Worm (Caenorhabditis elegans) whole organism, young adult: ENCODE results near the gene nhr-192.
A peak's percentile ranks its signal among the peaks of the same experiment; 100 is the strongest.

ENCODE experiments used
- B0261.1 ChIP-seq: sonication (generic microtip); optimal IDR thresholded peaks from 2 replicates; lab custom pipeline; 2016; ENCODE audit warnings: mild to moderate bottlenecking, missing genetic modification characterization, moderate library complexity, missing compliant biosample characterization
- C06A6.2 ChIP-seq: fragments of 200-800 bp; sonication (Bioruptor generic); conservative IDR thresholded peaks from 2 replicates; pipeline ENCODE4 v1.3.6; 2022; ENCODE audit warnings: missing genetic modification characterization, missing compliant biosample characterization
- C17E4.6 ChIP-seq: fragments of 200-800 bp; sonication (Bioruptor generic); IDR thresholded peaks from 2 replicates; pipeline ENCODE4 v1.3.6; 2022; ENCODE audit warnings: missing genetic modification reagents, missing genetic modification characterization, missing compliant biosample characterization
- D2030.7 ChIP-seq: fragments of 200-800 bp; sonication (Bioruptor generic); IDR thresholded peaks from 2 replicates; pipeline ENCODE4 v1.3.6; 2022; ENCODE audit warnings: missing genetic modification reagents, missing genetic modification characterization, missing compliant biosample characterization
- F22D6.2 ChIP-seq: sonication (generic microtip); optimal IDR thresholded peaks from 2 replicates; lab custom pipeline; 2016; ENCODE audit warnings: mild to moderate bottlenecking, missing genetic modification characterization, missing compliant biosample characterization
- F33H1.4 ChIP-seq: fragments of 200-800 bp; sonication (Bioruptor generic); IDR thresholded peaks from 2 replicates; pipeline ENCODE4 v1.3.6; 2022; ENCODE audit warnings: missing genetic modification reagents, missing genetic modification characterization, missing compliant biosample characterization
- K12H6.12 ChIP-seq: fragments of 200-800 bp; sonication (Bioruptor generic); optimal IDR thresholded peaks from 2 replicates; lab custom pipeline; 2018; ENCODE audit warnings: mild to moderate bottlenecking, missing genetic modification characterization, missing compliant biosample characterization
- T26A5.8 ChIP-seq: sonication (generic microtip); optimal IDR thresholded peaks from 2 replicates; lab custom pipeline; 2016; ENCODE audit warnings: missing genetic modification characterization, missing compliant biosample characterization
- Y56A3A.18 ChIP-seq: fragments of 200-800 bp; sonication (Bioruptor generic); IDR thresholded peaks from 2 replicates; pipeline ENCODE4 v1.3.6; 2022; ENCODE audit warnings: missing genetic modification reagents, missing genetic modification characterization, missing compliant biosample characterization
- cebp-1 ChIP-seq, 2 experiments: fragments of 200-800 bp in 1 of 2; sonication (Bioruptor generic) in 1 of 2; sonication (generic microtip) in 1 of 2; IDR thresholded peaks in 1 of 2; optimal IDR thresholded peaks in 1 of 2; 2 replicates each; pipeline versions ENCODE4 v1.3.6 to Lab custom; 2017 to 2022; ENCODE audit warnings: missing compliant biosample characterization in 2 of 2, missing genetic modification characterization in 2 of 2, mild to moderate bottlenecking in 1 of 2, missing genetic modification reagents in 1 of 2, moderate library complexity in 1 of 2
- ceh-100 ChIP-seq: fragments of 200-800 bp; sonication (Bioruptor generic); IDR thresholded peaks from 2 replicates; pipeline ENCODE4 v1.3.6; 2022; ENCODE audit warnings: missing genetic modification reagents, missing genetic modification characterization, missing compliant biosample characterization
- ceh-27 ChIP-seq: fragments of 200-800 bp; sonication (Bioruptor generic); optimal IDR thresholded peaks from 2 replicates; lab custom pipeline; 2018; ENCODE audit warnings: mild to moderate bottlenecking, missing genetic modification characterization, moderate library complexity, missing compliant biosample characterization
- ceh-79 ChIP-seq: sonication (generic microtip); optimal IDR thresholded peaks from 2 replicates; lab custom pipeline; 2017; ENCODE audit warnings: mild to moderate bottlenecking, missing genetic modification characterization, missing compliant biosample characterization
- egrh-3 ChIP-seq: fragments of 200-800 bp; sonication (Bioruptor generic); IDR thresholded peaks from 2 replicates; pipeline ENCODE4 v1.3.6; 2022; ENCODE audit warnings: missing genetic modification reagents, missing genetic modification characterization, missing compliant biosample characterization
- hmg-1.2 ChIP-seq: fragments of 200-800 bp; sonication (Bioruptor generic); IDR thresholded peaks from 2 replicates; pipeline ENCODE4 v1.3.6; 2022; ENCODE audit warnings: missing genetic modification reagents, missing genetic modification characterization, missing compliant biosample characterization
- lin-26 ChIP-seq: fragments of 200-800 bp; sonication (Bioruptor generic); IDR thresholded peaks from 2 replicates; pipeline ENCODE4 v1.3.6; 2022; ENCODE audit warnings: missing genetic modification reagents, missing genetic modification characterization, missing compliant biosample characterization
- lin-35 ChIP-seq, 3 experiments: fragments of 150-350 bp in 2 of 3; sonication (generic microtip) in 1 of 3; optimal IDR thresholded peaks; 2 replicates each; lab custom pipeline; 2014 to 2018; ENCODE audit warnings: missing biosample characterization in 3 of 3, missing genetic modification characterization in 3 of 3, missing genetic modification reagents in 3 of 3
- lin-40 ChIP-seq: sonication (generic microtip); optimal IDR thresholded peaks from 2 replicates; lab custom pipeline; 2016; ENCODE audit warnings: missing genetic modification characterization, mild to moderate bottlenecking, missing compliant biosample characterization, missing genotype, missing genetic modification reagents
- madf-6 ChIP-seq: fragments of 200-800 bp; sonication (Bioruptor generic); IDR thresholded peaks from 2 replicates; pipeline ENCODE4 v1.3.6; 2022; ENCODE audit warnings: missing genetic modification reagents, missing genetic modification characterization, missing compliant biosample characterization
- mcd-1 ChIP-seq: fragments of 200-800 bp; sonication (Bioruptor generic); IDR thresholded peaks from 2 replicates; pipeline ENCODE4 v1.3.6; 2022; ENCODE audit warnings: missing genetic modification reagents, missing genetic modification characterization, missing compliant biosample characterization
- mes-4 ChIP-seq: sonication (generic microtip); optimal IDR thresholded peaks from 2 replicates; lab custom pipeline; 2016; ENCODE audit warnings: missing genotype, missing genetic modification characterization, missing compliant biosample characterization
- nfyb-1 ChIP-seq: fragments of 200-800 bp; sonication (Bioruptor generic); IDR thresholded peaks from 2 replicates; pipeline ENCODE4 v1.3.6; 2022; ENCODE audit warnings: missing genetic modification reagents, missing genetic modification characterization, missing compliant biosample characterization
- nhr-120 ChIP-seq: fragments of 200-800 bp; sonication (Bioruptor generic); IDR thresholded peaks from 2 replicates; pipeline ENCODE4 v1.3.6; 2022; ENCODE audit warnings: missing genetic modification characterization, missing compliant biosample characterization
- nhr-27 ChIP-seq: fragments of 200-800 bp; sonication (Bioruptor generic); optimal IDR thresholded peaks from 2 replicates; lab custom pipeline; 2018; ENCODE audit warnings: mild to moderate bottlenecking, missing genetic modification characterization, moderate library complexity, missing compliant biosample characterization
- nhr-80 ChIP-seq: sonication (generic microtip); optimal IDR thresholded peaks from 2 replicates; lab custom pipeline; 2016; ENCODE audit warnings: missing genetic modification characterization, missing compliant biosample characterization
- snpc-4 ChIP-seq, 5 experiments: fragments of 150-350 bp in 1 of 5; sonication (generic microtip) in 4 of 5; optimal IDR thresholded peaks; 2 replicates each; lab custom pipeline; 2014 to 2018; ENCODE audit warnings: missing genetic modification characterization in 5 of 5, missing biosample characterization in 3 of 5, antibody characterized with exemption in 2 of 5, mild to moderate bottlenecking in 2 of 5, missing compliant biosample characterization in 2 of 5, missing genotype in 2 of 5, moderate library complexity in 2 of 5, missing genetic modification reagents in 1 of 5
- somi-1 ChIP-seq: fragments of 200-800 bp; sonication (Bioruptor generic); optimal IDR thresholded peaks from 2 replicates; lab custom pipeline; 2018; ENCODE audit warnings: mild to moderate bottlenecking, missing genetic modification characterization, missing compliant biosample characterization
- sptf-2 ChIP-seq: fragments of 200-800 bp; sonication (Bioruptor generic); optimal IDR thresholded peaks from 2 replicates; lab custom pipeline; 2018; ENCODE audit warnings: mild to moderate bottlenecking, missing genetic modification characterization, missing compliant biosample characterization
- tbp1 ChIP-seq: fragments of 200-800 bp; sonication (Bioruptor generic); optimal IDR thresholded peaks from 2 replicates; lab custom pipeline; 2018; ENCODE audit warnings: mild to moderate bottlenecking, missing genetic modification characterization, missing compliant biosample characterization
- unc-62 ChIP-seq: fragments of 150-350 bp; optimal IDR thresholded peaks from 2 replicates; lab custom pipeline; 2014; ENCODE audit warnings: missing biosample characterization, missing genetic modification reagents, missing genetic modification characterization
- zfh-2 ChIP-seq: fragments of 200-800 bp; sonication (Bioruptor generic); conservative IDR thresholded peaks from 2 replicates; pipeline ENCODE4 v1.3.6; 2022; ENCODE audit warnings: missing genetic modification reagents, missing genetic modification characterization, missing compliant biosample characterization
- ztf-26 ChIP-seq: sonication (generic microtip); optimal IDR thresholded peaks from 2 replicates; lab custom pipeline; 2017; ENCODE audit warnings: missing genetic modification characterization, missing compliant biosample characterization

The nhr-192 gene

DNA sequence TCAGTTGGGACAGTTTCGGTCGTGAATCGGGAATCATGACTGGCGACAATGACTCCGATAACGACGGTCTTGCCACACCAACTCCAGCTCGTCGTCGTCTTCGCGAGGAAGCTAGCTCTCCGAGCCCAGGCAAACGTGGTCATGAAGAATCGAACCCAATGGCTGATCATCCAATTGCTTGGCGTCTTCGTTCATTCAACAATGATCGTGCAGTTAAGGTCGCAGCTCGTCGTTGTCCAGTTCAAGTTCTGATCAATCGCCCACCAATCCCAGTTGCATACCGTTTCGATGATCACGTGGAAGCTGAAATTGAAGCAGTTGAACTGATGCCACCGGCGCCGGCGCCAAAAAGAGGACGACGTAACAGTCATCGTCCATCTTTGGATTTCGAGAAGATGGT lies 23.3 kb downstream of the nhr-192 start:
- TF ChIP-seq unc-62 (GFP tag; lab: Kevin White, UChicago) (no peak), mes-4 (tag; lab: Kevin White, UChicago) (no peak), madf-6 (GFP tag; lab: Robert Waterston, UW) (no peak), zfh-2 (GFP tag; lab: Robert Waterston, UW) (peak; percentile 57; the same call in 1 of the 2 replicates), F33H1.4 (no peak), C17E4.6 (GFP tag; lab: Robert Waterston, UW) (no peak), nhr-120 (GFP tag; lab: Robert Waterston, UW) (no peak), sptf-2 (GFP tag; lab: Kevin White, UChicago) (no peak)
- TF ChIP-seq, all 124 proteins: peak for 1

DNA sequence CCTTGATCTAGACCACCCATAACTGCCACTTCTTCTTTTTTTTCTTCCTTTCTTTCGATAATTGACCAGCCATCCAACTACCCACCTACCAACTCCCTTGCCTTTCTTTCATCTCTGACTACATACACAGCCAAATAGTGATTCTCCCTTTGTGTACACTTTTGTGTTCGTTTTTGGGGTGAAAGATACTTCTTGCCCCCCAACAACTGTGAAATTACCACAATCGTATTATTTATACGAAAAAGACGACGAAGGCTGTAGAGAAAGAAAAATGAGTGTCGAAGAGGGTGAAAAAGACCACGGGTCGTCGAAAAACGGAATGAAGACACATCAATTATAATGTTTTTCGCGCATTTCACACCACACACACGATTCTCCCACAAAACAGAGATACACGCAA lies 23.9 kb downstream of the nhr-192 start:
- no peak for TF ChIP-seq nhr-27 (tag; lab: Kevin White, UChicago)
- peak; percentile 4 for TF ChIP-seq ceh-27
- TF ChIP-seq nfyb-1 (GFP tag; lab: Robert Waterston, UW), result 0 out of 2 replicates have a peak, but pooled peaks have one; percentile 31
- no peak for TF ChIP-seq snpc-4 (GFP tag; optimal IDR thresholded peaks at IDR 0.05; lab: Kevin White, UChicago)
- TF ChIP-seq snpc-4 (tag; optimal IDR thresholded peaks at IDR 0.05; lab: Kevin White, UChicago), result no peak
- TF ChIP-seq F22D6.2, result no peak
- TF ChIP-seq D2030.7 (GFP tag; lab: Robert Waterston, UW), result 0 out of 2 replicates have a peak, but pooled peaks have one; percentile 10

DNA sequence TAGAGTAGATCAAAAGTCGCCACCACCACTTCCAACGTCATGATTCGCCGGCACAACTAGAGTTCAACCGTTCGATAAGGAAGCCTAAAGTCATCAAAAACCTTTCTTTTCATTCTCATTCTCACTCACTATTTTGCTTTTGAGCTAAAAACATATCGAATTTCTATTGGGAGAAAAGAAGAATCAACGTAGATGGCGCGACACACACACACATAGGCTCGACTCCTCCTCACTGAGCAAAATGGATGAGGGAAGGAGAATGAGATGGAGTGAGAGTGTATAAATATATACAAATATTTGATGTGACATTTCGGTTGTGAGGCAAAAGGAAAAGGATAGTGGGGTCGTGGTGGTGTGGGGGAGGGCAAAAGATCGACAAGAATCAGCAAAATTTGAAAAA lies 25.7 kb downstream of the nhr-192 start:
- TF ChIP-seq B0261.1 (tag; lab: Kevin White, UChicago), result no peak

DNA sequence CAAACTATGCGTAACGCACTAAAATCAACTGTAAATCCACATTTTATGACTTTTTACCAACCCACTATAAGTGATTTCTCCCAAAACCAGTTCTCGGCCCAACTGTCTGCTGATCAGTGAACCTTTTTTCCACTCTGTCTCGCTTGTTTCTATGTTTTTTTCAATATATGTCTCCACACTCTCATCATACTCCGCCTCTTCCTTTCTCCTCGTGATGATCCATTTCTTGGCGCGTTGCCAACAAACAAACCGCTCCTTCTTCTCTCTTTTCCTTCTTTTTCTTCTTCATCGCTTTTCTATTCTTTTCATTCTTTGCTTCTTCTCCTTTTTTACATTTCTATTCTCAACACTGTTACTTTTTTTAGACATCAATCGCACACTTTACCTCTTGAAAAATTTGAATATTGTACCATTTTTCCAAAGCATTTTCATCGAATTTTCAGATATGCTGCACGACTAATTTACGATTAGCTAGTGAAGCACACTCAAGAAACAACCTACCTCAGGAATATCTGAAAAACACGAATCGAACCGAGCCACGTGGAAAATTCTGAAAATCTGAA lies 27.1 kb downstream of the nhr-192 start, which contains the start of gene T06E8.8:
Gene T06E8.8, plus strand, starts transcription at position 513 of the 563 bp plus-strand sequence.
- peak; percentile 41; the same call in 1 of the 2 replicates for TF ChIP-seq hmg-1.2 (GFP tag; lab: Robert Waterston, UW)
- TF ChIP-seq nhr-80 (tag; lab: Kevin White, UChicago), result no peak
- TF ChIP-seq mcd-1 (GFP tag; lab: Robert Waterston, UW), result peak; percentile 28; the same call in 1 of the 2 replicates
- TF ChIP-seq ztf-26 (tag; lab: Kevin White, UChicago), result peak; percentile 53
- TF ChIP-seq Y56A3A.18 (GFP tag; lab: Robert Waterston, UW), result no peak
- peak; percentile 75 for TF ChIP-seq somi-1 (GFP tag; lab: Kevin White, UChicago)
- peak; percentile 61; the same call in 1 of the 2 replicates for TF ChIP-seq C06A6.2
- no peak for TF ChIP-seq T26A5.8 (tag; lab: Kevin White, UChicago)
- no peak for TF ChIP-seq cebp-1 (GFP tag; IDR thresholded peaks at IDR 0.05; lab: Robert Waterston, UW)
- TF ChIP-seq cebp-1 (tag; optimal IDR thresholded peaks at IDR 0.05; lab: Kevin White, UChicago), result peak; percentile 42
- TF ChIP-seq lin-40 (tag; lab: Kevin White, UChicago), result peak; percentile 77
- peak; percentile 40 for TF ChIP-seq K12H6.12 (tag; lab: Kevin White, UChicago)
- no peak for TF ChIP-seq ceh-100 (GFP tag; lab: Robert Waterston, UW)
- TF ChIP-seq ceh-27, result peak; percentile 25
- TF ChIP-seq lin-26 (GFP tag; lab: Robert Waterston, UW), result no peak
- TF ChIP-seq ceh-79 (tag; lab: Kevin White, UChicago), result no peak
- peak in 1 of 3 experiments; percentile 25 for TF ChIP-seq lin-35 (GFP tag; optimal IDR thresholded peaks at IDR 0.05; lab: Kevin White, UChicago)
- TF ChIP-seq tbp1 (GFP tag; lab: Kevin White, UChicago), result peak; percentile 24
- peak; percentile 25; the same call in 1 of the 2 replicates for TF ChIP-seq egrh-3
